Worm (Caenorhabditis elegans): ENCODE data around the gene nemt-1.

DNA sequence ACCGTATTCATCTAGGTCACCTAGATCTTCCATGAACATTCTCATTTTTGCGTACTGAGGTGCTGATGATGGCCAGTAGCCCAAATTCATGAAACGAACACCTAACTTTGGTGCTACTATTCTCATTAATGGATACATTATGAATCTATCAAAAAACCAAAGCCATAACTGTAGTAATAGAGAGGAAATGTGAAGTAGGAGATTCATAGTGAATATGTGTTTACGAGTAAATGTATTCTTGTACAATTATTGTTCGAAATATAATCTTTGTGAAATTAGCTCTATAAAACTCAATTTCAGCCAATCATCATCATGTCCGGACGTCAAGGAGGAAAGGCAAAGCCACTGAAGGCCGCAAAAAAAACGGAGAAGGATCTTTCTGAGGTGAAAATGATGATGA, at the start of gene nemt-1, which contains the start of gene F49C12.11:
- TF ChIP-seq attf-4 (tag; optimal IDR thresholded peaks at IDR 0.05): no peak
- no peak for TF ChIP-seq nhr-11 (tag; optimal IDR thresholded peaks at IDR 0.05)
- TF ChIP-seq sdz-12 (GFP tag; optimal IDR thresholded peaks at IDR 0.05): no peak
- TF ChIP-seq zip-2 (tag; optimal IDR thresholded peaks at IDR 0.05): no peak
- TF ChIP-seq zfp-2 (tag; optimal IDR thresholded peaks at IDR 0.05): no peak
- TF ChIP-seq unc-62 (GFP tag; optimal IDR thresholded peaks at IDR 0.05 in 1 of 2): no peak
- no peak for TF ChIP-seq unc-62 (tag; optimal IDR thresholded peaks at IDR 0.05)
- TF ChIP-seq hif-1 (tag; optimal IDR thresholded peaks at IDR 0.05): no peak
- no peak for TF ChIP-seq R02D3.7 (tag; optimal IDR thresholded peaks at IDR 0.05)
- no peak for TF ChIP-seq nhr-237 (tag; optimal IDR thresholded peaks at IDR 0.05)

Data from whole organism, L4 larva.